Fruit fly (Drosophila melanogaster) whole organism, prepupa: Measurements from ENCODE around the gene CG9616.

ENCODE experiments used
- Blimp-1 ChIP-seq: fragments of 200-800 bp; sonication (Bioruptor generic); optimal IDR thresholded peaks from 3 replicates; lab custom pipeline; 2017; ENCODE audit warnings: missing biosample characterization, missing genetic modification characterization, mild to moderate bottlenecking, moderate library complexity, missing genetic modification reagents
- CG10631 ChIP-seq: fragments of 200-800 bp; sonication (Bioruptor generic); optimal IDR thresholded peaks from 2 replicates; lab custom pipeline; 2016; ENCODE audit warnings: missing biosample characterization, missing genetic modification characterization
- CG10669 ChIP-seq: fragments of 200-800 bp; sonication (Bioruptor generic); optimal IDR thresholded peaks from 3 replicates; lab custom pipeline; 2018; ENCODE audit warnings: missing biosample characterization, mild to moderate bottlenecking, missing genetic modification characterization, moderate library complexity
- CG11762 ChIP-seq: fragments of 200-800 bp; sonication (Bioruptor generic); optimal IDR thresholded peaks from 3 replicates; lab custom pipeline; 2016; ENCODE audit warnings: missing biosample characterization, missing genetic modification characterization; ENCODE audit not compliant: insufficient read depth
- CG15336 ChIP-seq: fragments of 200-800 bp; sonication (Bioruptor generic); IDR thresholded peaks from 2 replicates; pipeline ENCODE4 v1.3.6; 2022; ENCODE audit warnings: missing biosample characterization, missing genetic modification characterization
- CG1621 ChIP-seq: fragments of 200-800 bp; sonication (Bioruptor generic); optimal IDR thresholded peaks from 3 replicates; lab custom pipeline; 2018; ENCODE audit warnings: missing biosample characterization, mild to moderate bottlenecking, missing genetic modification characterization
- CG3032 ChIP-seq: fragments of 200-800 bp; optimal IDR thresholded peaks from 2 replicates; lab custom pipeline; 2019; ENCODE audit warnings: missing biosample characterization, mild to moderate bottlenecking, missing genetic modification characterization, moderate library complexity
- CG31627 ChIP-seq: fragments of 200-800 bp; sonication (Bioruptor generic); optimal IDR thresholded peaks from 3 replicates; lab custom pipeline; 2016; ENCODE audit warnings: missing biosample characterization, missing genetic modification characterization
- CG4318 ChIP-seq: fragments of 200-800 bp; sonication (Bioruptor generic); optimal IDR thresholded peaks from 3 replicates; lab custom pipeline; 2017; ENCODE audit warnings: missing biosample characterization, mild to moderate bottlenecking, missing genetic modification characterization
- CG6276 ChIP-seq: fragments of 200-800 bp; sonication (Bioruptor generic); optimal IDR thresholded peaks from 2 replicates; lab custom pipeline; 2017; ENCODE audit warnings: missing biosample characterization, mild to moderate bottlenecking, missing genetic modification characterization
- CG6792 ChIP-seq: fragments of 200-800 bp; sonication (Bioruptor generic); optimal IDR thresholded peaks from 3 replicates; lab custom pipeline; 2016; ENCODE audit warnings: missing biosample characterization, missing genetic modification characterization
- CG6808 ChIP-seq: fragments of 200-800 bp; sonication (Bioruptor generic); optimal IDR thresholded peaks from 3 replicates; lab custom pipeline; 2017; ENCODE audit warnings: missing biosample characterization, missing genetic modification characterization, mild to moderate bottlenecking, moderate library complexity, missing genetic modification reagents
- CG6854 ChIP-seq: fragments of 200-800 bp; sonication (Bioruptor generic); optimal IDR thresholded peaks from 2 replicates; lab custom pipeline; 2017; ENCODE audit warnings: missing biosample characterization, mild to moderate bottlenecking, missing genetic modification characterization
- CG8119 ChIP-seq: fragments of 200-800 bp; sonication (Bioruptor generic); IDR thresholded peaks from 3 replicates; pipeline ENCODE4 v1.3.6; 2022; ENCODE audit warnings: missing biosample characterization, missing genetic modification characterization
- CG8319 ChIP-seq: fragments of 200-800 bp; sonication (Bioruptor generic); optimal IDR thresholded peaks from 3 replicates; lab custom pipeline; 2016; ENCODE audit warnings: missing biosample characterization, missing genetic modification characterization
- CG8632 ChIP-seq: fragments of 200-800 bp; sonication (Bioruptor generic); optimal IDR thresholded peaks from 3 replicates; lab custom pipeline; 2016; ENCODE audit warnings: missing biosample characterization, missing genetic modification characterization
- CG9139 ChIP-seq: fragments of 200-800 bp; sonication (Bioruptor generic); optimal IDR thresholded peaks from 3 replicates; lab custom pipeline; 2017; ENCODE audit warnings: missing biosample characterization, mild to moderate bottlenecking, missing genetic modification characterization
- Eip75B ChIP-seq: fragments of 200-800 bp; sonication (Bioruptor generic); optimal IDR thresholded peaks from 3 replicates; lab custom pipeline; 2016; ENCODE audit warnings: missing biosample characterization, missing genetic modification characterization
- Eip78C ChIP-seq: fragments of 200-800 bp; sonication (Bioruptor generic); peaks from one replicate; lab custom pipeline; 2016; ENCODE audit warnings: missing biosample characterization, missing genetic modification characterization
- Eip93F ChIP-seq: fragments of 200-800 bp; sonication (Bioruptor generic); optimal IDR thresholded peaks from 2 replicates; lab custom pipeline; 2016; ENCODE audit warnings: missing biosample characterization, mild to moderate bottlenecking, missing genetic modification characterization
- Ets21C ChIP-seq: fragments of 200-800 bp; sonication (Bioruptor generic); optimal IDR thresholded peaks from 3 replicates; lab custom pipeline; 2016; ENCODE audit warnings: missing biosample characterization, missing genetic modification characterization
- Ets96B ChIP-seq: fragments of 200-800 bp; optimal IDR thresholded peaks from 2 replicates; lab custom pipeline; 2019; ENCODE audit warnings: missing biosample characterization, mild to moderate bottlenecking, missing genetic modification characterization, moderate library complexity
- Gug ChIP-seq: fragments of 200-800 bp; sonication (Bioruptor generic); IDR thresholded peaks from 2 replicates; pipeline ENCODE4 v1.3.6; 2022; ENCODE audit warnings: missing biosample characterization, missing genetic modification characterization
- Hr38 ChIP-seq: sonication (Bioruptor generic); optimal IDR thresholded peaks from 2 replicates; lab custom pipeline; 2016; ENCODE audit warnings: missing biosample characterization, missing genetic modification characterization
- Hr39 ChIP-seq: fragments of 200-800 bp; sonication (Bioruptor generic); optimal IDR thresholded peaks from 2 replicates; lab custom pipeline; 2016; ENCODE audit warnings: missing biosample characterization, missing genetic modification characterization
- Hr4 ChIP-seq: fragments of 200-800 bp; sonication (Bioruptor generic); optimal IDR thresholded peaks from 3 replicates; lab custom pipeline; 2016; ENCODE audit warnings: missing biosample characterization, missing genetic modification characterization
- Lpt ChIP-seq: fragments of 200-800 bp; sonication (Bioruptor generic); optimal IDR thresholded peaks from 3 replicates; lab custom pipeline; 2016; ENCODE audit warnings: missing biosample characterization, missing genetic modification characterization
- Met ChIP-seq: fragments of 200-800 bp; sonication (Bioruptor generic); optimal IDR thresholded peaks from 3 replicates; lab custom pipeline; 2016; ENCODE audit warnings: missing biosample characterization, missing genetic modification characterization
- OdsH ChIP-seq: fragments of 200-800 bp; sonication (Bioruptor generic); optimal IDR thresholded peaks from 3 replicates; lab custom pipeline; 2016; ENCODE audit warnings: missing biosample characterization, missing genetic modification characterization
- Sox102F ChIP-seq: fragments of 200-800 bp; sonication (Bioruptor generic); optimal IDR thresholded peaks from 2 replicates; lab custom pipeline; 2016; ENCODE audit warnings: missing biosample characterization, mild to moderate bottlenecking, missing genetic modification characterization
- Sox14 ChIP-seq: fragments of 200-800 bp; sonication (Bioruptor generic); optimal IDR thresholded peaks from 3 replicates; lab custom pipeline; 2016; ENCODE audit warnings: missing biosample characterization, missing genetic modification characterization
- Sox15 ChIP-seq: fragments of 200-800 bp; sonication (Bioruptor generic); optimal IDR thresholded peaks from 3 replicates; lab custom pipeline; 2016; ENCODE audit warnings: missing biosample characterization, missing genetic modification characterization
- acj6 ChIP-seq: fragments of 200-800 bp; sonication (Bioruptor generic); optimal IDR thresholded peaks from 3 replicates; lab custom pipeline; 2016; ENCODE audit warnings: missing biosample characterization, missing genetic modification characterization
- cyc ChIP-seq: fragments of 200-800 bp; sonication (Bioruptor generic); optimal IDR thresholded peaks from 3 replicates; lab custom pipeline; 2016; ENCODE audit warnings: missing biosample characterization, missing genetic modification characterization
- dsx ChIP-seq: fragments of 200-800 bp; optimal IDR thresholded peaks from 3 replicates; lab custom pipeline; 2019; ENCODE audit warnings: missing biosample characterization, mild to moderate bottlenecking, missing genetic modification characterization, moderate library complexity; ENCODE audit not compliant: poor library complexity, severe bottlenecking
- fd59A ChIP-seq: fragments of 200-800 bp; sonication (Bioruptor generic); optimal IDR thresholded peaks from 2 replicates; lab custom pipeline; 2017; ENCODE audit warnings: missing biosample characterization, mild to moderate bottlenecking, missing genetic modification characterization, missing genetic modification reagents
- fd85E ChIP-seq: fragments of 200-800 bp; sonication (Bioruptor generic); optimal IDR thresholded peaks from 3 replicates; lab custom pipeline; 2016; ENCODE audit warnings: missing biosample characterization, missing genetic modification characterization
- fkh ChIP-seq: fragments of 200-800 bp; sonication (Bioruptor generic); optimal IDR thresholded peaks from 3 replicates; lab custom pipeline; 2017; ENCODE audit warnings: missing biosample characterization, mild to moderate bottlenecking, missing genetic modification characterization, moderate library complexity
- net ChIP-seq: fragments of 200-800 bp; sonication (Bioruptor generic); optimal IDR thresholded peaks from 3 replicates; lab custom pipeline; 2016; ENCODE audit warnings: missing biosample characterization, missing genetic modification characterization
- pdm3 ChIP-seq: fragments of 200-800 bp; sonication (Bioruptor generic); optimal IDR thresholded peaks from 3 replicates; lab custom pipeline; 2016; ENCODE audit warnings: missing biosample characterization, missing genetic modification characterization
- salr ChIP-seq, 2 experiments: fragments of 200-800 bp; sonication (Bioruptor generic); optimal IDR thresholded peaks; 3 replicates each; lab custom pipeline; 2016 to 2018; ENCODE audit warnings: missing biosample characterization in 2 of 2, missing genetic modification characterization in 2 of 2, mild to moderate bottlenecking in 1 of 2
- spab ChIP-seq: fragments of 200-800 bp; sonication (Bioruptor generic); optimal IDR thresholded peaks from 2 replicates; lab custom pipeline; 2017; ENCODE audit warnings: missing biosample characterization, mild to moderate bottlenecking, missing genetic modification characterization, missing genetic modification reagents
- ss ChIP-seq, 2 experiments: fragments of 200-800 bp; sonication (Bioruptor generic); optimal IDR thresholded peaks; 2 replicates in 1 of 2; 3 replicates in 1 of 2; lab custom pipeline; 2017 to 2018; ENCODE audit warnings: mild to moderate bottlenecking in 2 of 2, missing biosample characterization in 2 of 2, missing genetic modification characterization in 2 of 2, moderate library complexity in 1 of 2
- svp ChIP-seq: fragments of 200-800 bp; sonication (Bioruptor generic); peaks from one replicate; lab custom pipeline; 2016; ENCODE audit warnings: missing biosample characterization, missing genetic modification characterization
- vri ChIP-seq: fragments of 200-800 bp; sonication (Bioruptor generic); optimal IDR thresholded peaks from 3 replicates; lab custom pipeline; 2016; ENCODE audit warnings: missing biosample characterization, mild to moderate bottlenecking, missing genetic modification characterization

Gene CG9616

dm6 chr3R:14279311-14279998 is 34.2 kb upstream of the CG9616 start (continued):
- TF ChIP-seq Eip93F (GFP tag; lab: Kevin White, UChicago) = no peak
- peak; percentile 23 for TF ChIP-seq CG8632
- TF ChIP-seq spab (GFP tag; lab: Kevin White, UChicago) = no peak
- no peak for TF ChIP-seq CG9139 (GFP tag; lab: Kevin White, UChicago)
- no peak for TF ChIP-seq Ets21C (GFP tag; lab: Kevin White, UChicago)
- TF ChIP-seq Blimp-1 = no peak
- no peak for TF ChIP-seq dsx
- no peak for TF ChIP-seq CG8319 (GFP tag; lab: Kevin White, UChicago)
- TF ChIP-seq fd85E = no peak
- no peak for TF ChIP-seq fkh (GFP tag; lab: Kevin White, UChicago)
- TF ChIP-seq CG6792 (GFP tag; lab: Kevin White, UChicago) = no peak
- TF ChIP-seq Gug (GFP tag; lab: Robert Waterston, UW) = peak; percentile 28; the same call in 1 of the 2 replicates
- TF ChIP-seq fd59A (GFP tag; lab: Kevin White, UChicago) = no peak
- no peak for TF ChIP-seq Lpt (GFP tag; lab: Kevin White, UChicago)
- peak; percentile 56 for TF ChIP-seq CG6276
- no peak for TF ChIP-seq vri (GFP tag; lab: Kevin White, UChicago)
- no peak for TF ChIP-seq Sox15
- TF ChIP-seq CG6854 (GFP tag; lab: Kevin White, UChicago) = no peak
- TF ChIP-seq, all 60 proteins: peak for 19

DNA sequence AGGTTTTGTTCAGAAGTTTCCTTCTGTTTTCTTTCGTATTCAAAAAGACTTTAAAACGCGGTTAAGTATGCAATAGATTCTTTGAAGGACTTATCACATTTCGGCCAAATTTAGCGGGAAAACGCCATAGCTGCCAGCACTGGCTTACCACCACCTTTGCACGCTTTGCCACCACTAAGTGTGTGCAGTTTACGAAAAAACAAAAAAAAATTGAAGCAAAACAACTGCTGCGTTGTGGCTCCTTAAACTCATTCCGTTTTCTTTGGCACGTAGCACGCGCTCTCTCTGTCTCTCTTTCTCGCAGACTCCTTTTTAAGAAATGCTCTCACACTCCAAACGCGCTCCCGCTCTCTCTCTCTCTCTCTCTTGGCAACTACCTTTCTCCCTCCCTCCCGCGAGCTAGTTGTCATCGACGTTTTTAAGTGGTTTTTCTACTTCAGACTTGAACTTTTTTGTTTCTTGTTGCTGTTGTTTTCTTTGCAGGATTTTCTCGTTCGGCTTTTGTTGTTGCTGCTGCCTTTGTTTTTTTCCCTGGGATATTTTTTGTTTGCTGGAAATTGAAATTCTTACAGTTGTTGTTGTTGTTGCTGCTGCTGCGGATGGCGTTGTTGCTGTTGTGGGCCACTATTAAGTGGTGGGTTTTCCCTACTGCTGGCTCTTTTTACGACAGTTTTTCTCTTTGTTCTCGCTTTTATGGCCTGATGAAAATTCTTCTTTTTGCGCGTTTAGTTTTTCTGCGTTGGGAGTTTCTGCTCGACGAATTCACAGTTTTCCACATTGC is 33.4 kb upstream of the CG9616 start:
- peak; percentile 45 for TF ChIP-seq CG1621 (tag; lab: Kevin White, UChicago)
- peak; percentile 1 for TF ChIP-seq fd85E
- TF ChIP-seq ss (GFP tag; optimal IDR thresholded peaks at IDR 0.05; lab: Kevin White, UChicago) = peak; percentile 77 to 83
- no peak for TF ChIP-seq CG8632
- no peak for TF ChIP-seq Met
- TF ChIP-seq Hr38 (GFP tag; lab: Kevin White, UChicago) = no peak
- TF ChIP-seq CG8319 (GFP tag; lab: Kevin White, UChicago) = no peak
- peak; percentile 73 for TF ChIP-seq Lpt (GFP tag; lab: Kevin White, UChicago)
- TF ChIP-seq Sox15 = peak; percentile 24
- TF ChIP-seq CG6808 (GFP tag; lab: Kevin White, UChicago) = peak; percentile 69
- peak; percentile 39 for TF ChIP-seq CG31627 (GFP tag; lab: Kevin White, UChicago)
- TF ChIP-seq OdsH (GFP tag; lab: Kevin White, UChicago) = no peak
- peak; percentile 21 for TF ChIP-seq acj6 (GFP tag; lab: Kevin White, UChicago)
- TF ChIP-seq CG10631 (GFP tag; lab: Kevin White, UChicago) = no peak
- TF ChIP-seq fd59A (GFP tag; lab: Kevin White, UChicago) = no peak
- TF ChIP-seq svp (GFP tag; lab: Kevin White, UChicago) = no peak
- TF ChIP-seq Sox14 (GFP tag; lab: Kevin White, UChicago) = no peak
- TF ChIP-seq dsx = peak; percentile 35
- TF ChIP-seq spab (GFP tag; lab: Kevin White, UChicago) = peak; percentile 52
- TF ChIP-seq net (GFP tag; lab: Kevin White, UChicago) = no peak
- peak; percentile 18 for TF ChIP-seq Eip75B (GFP tag; lab: Kevin White, UChicago)
- TF ChIP-seq CG8119 (GFP tag; lab: Robert Waterston, UW) = peak; percentile 55; the same call in 2 of the 3 replicates
- TF ChIP-seq pdm3 = peak; percentile 54
- TF ChIP-seq CG10669 (GFP tag; lab: Kevin White, UChicago) = peak; percentile 4
- peak; percentile 56 for TF ChIP-seq CG4318 (GFP tag; lab: Kevin White, UChicago)
- TF ChIP-seq CG9139 (GFP tag; lab: Kevin White, UChicago) = peak; percentile 42
- TF ChIP-seq Hr39 (GFP tag; lab: Kevin White, UChicago) = peak; percentile 42
- peak; percentile 16 for TF ChIP-seq Hr4
- peak; percentile 41 for TF ChIP-seq CG11762 (GFP tag; lab: Kevin White, UChicago)
- peak in 1 of 2 experiments; percentile 47 for TF ChIP-seq salr (GFP tag; optimal IDR thresholded peaks at IDR 0.05; lab: Kevin White, UChicago)
- TF ChIP-seq Ets96B (tag; lab: Kevin White, UChicago) = no peak
- peak; percentile 62 for TF ChIP-seq CG3032 (tag; lab: Kevin White, UChicago)
- TF ChIP-seq vri (GFP tag; lab: Kevin White, UChicago) = no peak
- no peak for TF ChIP-seq CG6854 (GFP tag; lab: Kevin White, UChicago)
- TF ChIP-seq Eip78C (GFP tag; lab: Kevin White, UChicago) = peak; percentile 63
- peak; percentile 53; the same call in 1 of the 2 replicates for TF ChIP-seq CG15336
- peak; percentile 13 for TF ChIP-seq cyc (GFP tag; lab: Kevin White, UChicago)
- TF ChIP-seq Sox102F (GFP tag; lab: Kevin White, UChicago) = no peak
